Fruit fly (Drosophila melanogaster) whole organism, embryonic: ENCODE results near the gene Pnn.

Experiments
- Bgb ChIP-seq: fragments of 200-800 bp; sonication (Bioruptor generic); IDR thresholded peaks from 2 replicates; pipeline ENCODE4 v1.3.6; 2022; ENCODE audit warnings: missing biosample characterization, missing genetic modification characterization; ENCODE audit not compliant: partially characterized antibody
- CG11085 ChIP-seq: fragments of 200-800 bp; sonication (Bioruptor generic); IDR thresholded peaks from 2 replicates; pipeline ENCODE4 v1.3.6; 2022; ENCODE audit warnings: missing biosample characterization, missing genetic modification characterization
- CG12219 ChIP-seq: fragments of 200-800 bp; sonication (Bioruptor generic); optimal IDR thresholded peaks from 3 replicates; lab custom pipeline; 2018; ENCODE audit warnings: missing biosample characterization, mild to moderate bottlenecking, missing genetic modification characterization
- CG12391 ChIP-seq: fragments of 200-800 bp; sonication (Bioruptor generic); optimal IDR thresholded peaks from 3 replicates; lab custom pipeline; 2018; ENCODE audit warnings: missing biosample characterization, mild to moderate bottlenecking, missing genetic modification characterization, moderate library complexity
- CG13424 ChIP-seq: fragments of 200-800 bp; sonication (Bioruptor generic); optimal IDR thresholded peaks from 2 replicates; lab custom pipeline; 2019; ENCODE audit warnings: missing biosample characterization, mild to moderate bottlenecking, missing genetic modification characterization, moderate library complexity
- CG14441 ChIP-seq: fragments of 200-800 bp; sonication (Bioruptor generic); IDR thresholded peaks from 2 replicates; pipeline ENCODE4 v1.3.6; 2022; ENCODE audit warnings: missing biosample characterization, missing genetic modification characterization
- CG14667 ChIP-seq: fragments of 200-800 bp; sonication (Bioruptor generic); IDR thresholded peaks from 2 replicates; pipeline ENCODE4 v1.3.6; 2022; ENCODE audit warnings: missing biosample characterization, missing genetic modification characterization
- CG14710 ChIP-seq: fragments of 200-800 bp; sonication (Bioruptor generic); optimal IDR thresholded peaks from 3 replicates; lab custom pipeline; 2019; ENCODE audit warnings: missing biosample characterization, mild to moderate bottlenecking, missing genetic modification characterization, moderate library complexity
- CG15696 ChIP-seq: fragments of 200-800 bp; sonication (Bioruptor generic); optimal IDR thresholded peaks from 2 replicates; lab custom pipeline; 2019; ENCODE audit warnings: missing biosample characterization, mild to moderate bottlenecking, missing genetic modification characterization, moderate library complexity
- CG17385 ChIP-seq: fragments of 200-800 bp; sonication (Bioruptor generic); optimal IDR thresholded peaks from 3 replicates; lab custom pipeline; 2018; ENCODE audit warnings: missing biosample characterization, mild to moderate bottlenecking, missing genetic modification characterization
- CG18262 ChIP-seq: fragments of 200-800 bp; optimal IDR thresholded peaks from 3 replicates; lab custom pipeline; 2019; ENCODE audit warnings: missing biosample characterization, mild to moderate bottlenecking, missing genetic modification characterization, moderate library complexity
- CG2875 ChIP-seq: fragments of 200-800 bp; sonication (Bioruptor generic); optimal IDR thresholded peaks from 2 replicates; lab custom pipeline; 2017; ENCODE audit warnings: missing biosample characterization, mild to moderate bottlenecking, missing genetic modification characterization, missing genetic modification reagents
- CG32772 ChIP-seq: fragments of 200-800 bp; sonication (Bioruptor generic); IDR thresholded peaks from 2 replicates; pipeline ENCODE4 v1.3.6; 2022; ENCODE audit warnings: missing biosample characterization, missing genetic modification characterization
- CG6854 ChIP-seq: fragments of 200-800 bp; sonication (Bioruptor generic); optimal IDR thresholded peaks from 3 replicates; lab custom pipeline; 2017; ENCODE audit warnings: missing biosample characterization, mild to moderate bottlenecking, missing genetic modification characterization
- CG7839 ChIP-seq: fragments of 200-800 bp; sonication (Bioruptor generic); optimal IDR thresholded peaks from 3 replicates; lab custom pipeline; 2018; ENCODE audit warnings: missing biosample characterization, mild to moderate bottlenecking, missing genetic modification characterization, moderate library complexity
- CoRest ChIP-seq: fragments of 200-800 bp; sonication (Bioruptor generic); optimal IDR thresholded peaks from 3 replicates; lab custom pipeline; 2018; ENCODE audit warnings: missing biosample characterization, mild to moderate bottlenecking, missing genetic modification characterization, moderate library complexity
- Dbx ChIP-seq: fragments of 200-800 bp; sonication (Bioruptor generic); IDR thresholded peaks from 3 replicates; pipeline ENCODE4 v1.3.6; 2022; ENCODE audit warnings: missing biosample characterization, missing genetic modification characterization
- E2f2 ChIP-seq: fragments of 200-800 bp; sonication (Bioruptor generic); IDR thresholded peaks from 2 replicates; pipeline ENCODE4 v1.3.6; 2022; ENCODE audit warnings: missing biosample characterization, missing genetic modification characterization
- Ets65A ChIP-seq: fragments of 200-800 bp; sonication (Bioruptor generic); peaks from one replicate; lab custom pipeline; 2016; ENCODE audit warnings: missing biosample characterization, missing genetic modification characterization
- Fer3 ChIP-seq: fragments of 200-800 bp; sonication (Bioruptor generic); optimal IDR thresholded peaks from 2 replicates; lab custom pipeline; 2018; ENCODE audit warnings: missing biosample characterization, mild to moderate bottlenecking, missing genetic modification characterization, moderate library complexity
- GATAe ChIP-seq: fragments of 200-800 bp; sonication (Bioruptor generic); conservative IDR thresholded peaks from 2 replicates; pipeline ENCODE4 v1.3.6; 2022; ENCODE audit warnings: missing biosample characterization, missing genetic modification characterization
- H15 ChIP-seq: fragments of 200-800 bp; sonication (Bioruptor generic); IDR thresholded peaks from 3 replicates; pipeline ENCODE4 v1.3.6; 2022; ENCODE audit warnings: missing biosample characterization, missing genetic modification characterization
- Hr51 ChIP-seq, 2 experiments: fragments of 200-800 bp; sonication (Bioruptor generic); optimal IDR thresholded peaks; 2 replicates in 1 of 2; 3 replicates in 1 of 2; lab custom pipeline; 2016 to 2018; ENCODE audit warnings: missing biosample characterization in 2 of 2, missing genetic modification characterization in 2 of 2, mild to moderate bottlenecking in 1 of 2, moderate library complexity in 1 of 2
- Hr78 ChIP-seq, 2 experiments: fragments of 200-800 bp in 1 of 2; fragments of >200 bp in 1 of 2; sonication (Bioruptor generic) in 1 of 2; optimal IDR thresholded peaks; 2 replicates each; lab custom pipeline; 2017 to 2019; ENCODE audit warnings: missing biosample characterization in 2 of 2, missing genetic modification characterization in 2 of 2, mild to moderate bottlenecking in 1 of 2, moderate library complexity in 1 of 2
- Kr ChIP-seq: fragments of 200-800 bp; sonication (Bioruptor generic); optimal IDR thresholded peaks from 2 replicates; lab custom pipeline; 2017; ENCODE audit warnings: missing biosample characterization, mild to moderate bottlenecking, missing genetic modification characterization
- NC2α ChIP-seq: fragments of 200-800 bp; sonication (Bioruptor generic); optimal IDR thresholded peaks from 2 replicates; lab custom pipeline; 2016; ENCODE audit warnings: missing biosample characterization, missing genetic modification characterization
- NfI ChIP-seq: fragments of 200-800 bp; sonication (Bioruptor generic); optimal IDR thresholded peaks from 3 replicates; lab custom pipeline; 2018; ENCODE audit warnings: missing biosample characterization, mild to moderate bottlenecking, missing genetic modification characterization, moderate library complexity
- Oli ChIP-seq: fragments of 200-800 bp; sonication (Bioruptor generic); optimal IDR thresholded peaks from 2 replicates; lab custom pipeline; 2018; ENCODE audit warnings: missing biosample characterization, mild to moderate bottlenecking, missing genetic modification characterization, moderate library complexity
- Rx ChIP-seq: fragments of 200-800 bp; sonication (Bioruptor generic); IDR thresholded peaks from 2 replicates; pipeline ENCODE4 v1.3.6; 2022; ENCODE audit warnings: missing biosample characterization, missing genetic modification characterization
- Stat92E ChIP-seq, 3 experiments: fragments of >200 bp in 2 of 3; fragments of 200-800 bp in 1 of 3; sonication (Bioruptor generic) in 1 of 3; optimal IDR thresholded peaks; 2 replicates each; lab custom pipeline; 2017 to 2019; ENCODE audit warnings: missing biosample characterization in 3 of 3, missing genetic modification characterization in 3 of 3, mild to moderate bottlenecking in 1 of 3, moderate library complexity in 1 of 3
- Usf ChIP-seq: fragments of 200-800 bp; sonication (Bioruptor generic); optimal IDR thresholded peaks from 2 replicates; lab custom pipeline; 2017; ENCODE audit warnings: missing genotype, missing biosample characterization, missing genetic modification characterization
- cas ChIP-seq: fragments of 200-800 bp; sonication (Bioruptor generic); IDR thresholded peaks from 2 replicates; pipeline ENCODE4 v1.3.6; 2022; ENCODE audit warnings: missing biosample characterization, missing genetic modification characterization
- cg ChIP-seq: fragments of 200-800 bp; sonication (Bioruptor generic); optimal IDR thresholded peaks from 3 replicates; lab custom pipeline; 2019; ENCODE audit warnings: missing biosample characterization, mild to moderate bottlenecking, missing genetic modification characterization, moderate library complexity
- chinmo ChIP-seq: fragments of 200-800 bp; sonication (Bioruptor generic); IDR thresholded peaks from 4 replicates; pipeline ENCODE4 v1.3.6; 2022; ENCODE audit warnings: missing biosample characterization, missing genetic modification characterization; ENCODE audit not compliant: partially characterized antibody
- dmrt99B ChIP-seq: fragments of 200-800 bp; sonication (Bioruptor generic); optimal IDR thresholded peaks from 2 replicates; lab custom pipeline; 2018; ENCODE audit warnings: missing biosample characterization, mild to moderate bottlenecking, missing genetic modification characterization, moderate library complexity
- eyg ChIP-seq: fragments of 200-800 bp; sonication (Bioruptor generic); optimal IDR thresholded peaks from 3 replicates; lab custom pipeline; 2016; ENCODE audit warnings: missing biosample characterization, missing genetic modification characterization
- ftz-f1 ChIP-seq: fragments of 200-800 bp; sonication (Bioruptor generic); optimal IDR thresholded peaks from 2 replicates; lab custom pipeline; 2016; ENCODE audit warnings: missing biosample characterization, missing genetic modification characterization
- gfzf ChIP-seq: fragments of 200-800 bp; sonication (Bioruptor generic); optimal IDR thresholded peaks from 2 replicates; lab custom pipeline; 2016; ENCODE audit warnings: missing biosample characterization, mild to moderate bottlenecking, missing genetic modification characterization, moderate library complexity
- grn ChIP-seq: fragments of 200-800 bp; sonication (Bioruptor generic); optimal IDR thresholded peaks from 3 replicates; lab custom pipeline; 2017; ENCODE audit warnings: missing biosample characterization, missing genetic modification characterization
- insv ChIP-seq, 2 experiments: fragments of 200-800 bp; sonication (Bioruptor generic); optimal IDR thresholded peaks; 3 replicates each; lab custom pipeline; 2016 to 2018; ENCODE audit warnings: missing biosample characterization in 2 of 2, missing genetic modification characterization in 2 of 2
- inv ChIP-seq: fragments of 200-800 bp; sonication (Bioruptor generic); IDR thresholded peaks from 2 replicates; pipeline ENCODE4 v1.3.6; 2022; ENCODE audit warnings: missing biosample characterization, missing genetic modification characterization; ENCODE audit not compliant: partially characterized antibody
- mam ChIP-seq: fragments of 200-800 bp; sonication (Bioruptor generic); optimal IDR thresholded peaks from 3 replicates; lab custom pipeline; 2016; ENCODE audit warnings: missing biosample characterization, missing genetic modification characterization
- nom ChIP-seq: fragments of 200-800 bp; sonication (Bioruptor generic); optimal IDR thresholded peaks from 2 replicates; lab custom pipeline; 2017; ENCODE audit warnings: missing biosample characterization, missing genetic modification characterization, mild to moderate bottlenecking, moderate library complexity, missing genetic modification reagents
- ro ChIP-seq: fragments of 200-800 bp; sonication (Bioruptor generic); IDR thresholded peaks from 2 replicates; pipeline ENCODE4 v1.3.6; 2022; ENCODE audit warnings: missing biosample characterization, missing genetic modification characterization
- run ChIP-seq: fragments of 200-800 bp; sonication (Bioruptor generic); optimal IDR thresholded peaks from 3 replicates; lab custom pipeline; 2018; ENCODE audit warnings: missing biosample characterization, mild to moderate bottlenecking, missing genetic modification characterization
- schlank ChIP-seq: fragments of 200-800 bp; sonication (Bioruptor generic); optimal IDR thresholded peaks from 2 replicates; lab custom pipeline; 2018; ENCODE audit warnings: missing biosample characterization, mild to moderate bottlenecking, missing genetic modification characterization
- stc ChIP-seq: fragments of 200-800 bp; sonication (Bioruptor generic); IDR thresholded peaks from 2 replicates; pipeline ENCODE4 v1.3.6; 2022; ENCODE audit warnings: missing biosample characterization, missing genetic modification characterization
- tup ChIP-seq: fragments of 200-800 bp; sonication (Bioruptor generic); optimal IDR thresholded peaks from 2 replicates; lab custom pipeline; 2016; ENCODE audit warnings: missing biosample characterization, mild to moderate bottlenecking, missing genetic modification characterization, moderate library complexity
- zen2 ChIP-seq: fragments of 200-800 bp; sonication (Bioruptor generic); IDR thresholded peaks from 3 replicates; pipeline ENCODE4 v1.3.6; 2022; ENCODE audit warnings: missing biosample characterization, missing genetic modification characterization; ENCODE audit not compliant: partially characterized antibody
- zf30C ChIP-seq: fragments of 200-800 bp; sonication (Bioruptor generic); optimal IDR thresholded peaks from 3 replicates; lab custom pipeline; 2018; ENCODE audit warnings: missing biosample characterization, mild to moderate bottlenecking, missing genetic modification characterization

Gene Pnn

DNA sequence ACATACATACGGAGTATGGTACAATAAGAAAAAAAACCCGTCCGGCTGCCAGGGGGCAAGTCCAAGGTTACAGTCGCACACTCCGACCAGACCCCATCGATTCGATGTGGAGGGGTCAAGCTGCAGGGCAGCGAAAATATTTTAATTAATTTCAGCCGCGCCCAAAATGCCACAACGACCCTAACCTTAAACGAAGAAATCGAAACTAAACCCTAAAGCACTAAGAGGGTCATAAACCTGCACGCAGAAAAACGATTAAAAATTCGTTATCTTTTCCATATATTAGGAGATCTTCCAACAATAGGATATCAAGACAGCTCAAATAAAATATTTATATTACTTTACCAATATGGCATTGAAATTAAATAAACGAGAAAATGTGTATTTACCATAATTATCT, 38.8 kb upstream of the Pnn start:
- TF ChIP-seq run (tag; lab: Kevin White, UChicago) (no peak), Oli (tag; lab: Kevin White, UChicago) (peak; percentile 8), tup (GFP tag; lab: Kevin White, UChicago) (no peak), CG11085 (GFP tag; lab: Robert Waterston, UW) (no peak), NC2α (GFP tag; lab: Kevin White, UChicago) (no peak), E2f2 (GFP tag; lab: Robert Waterston, UW) (no peak), Rx (no peak), Hr51 (GFP tag; optimal IDR thresholded peaks at IDR 0.05; lab: Kevin White, UChicago) (peak in 1 of 2 experiments; percentile 64), inv (GFP tag; lab: Robert Waterston, UW) (no peak), ro (GFP tag; lab: Robert Waterston, UW) (no peak), Hr78 (GFP tag; optimal IDR thresholded peaks at IDR 0.05; lab: Kevin White, UChicago) (peak in 1 of 2 experiments; percentile 72), insv (GFP tag; optimal IDR thresholded peaks at IDR 0.05; lab: Kevin White, UChicago) (no peak), CG7839 (peak; percentile 27), mam (no peak), Fer3 (tag; lab: Kevin White, UChicago) (peak; percentile 20), CG14441 (GFP tag; lab: Robert Waterston, UW) (no peak), grn (no peak), CG14667 (GFP tag; lab: Robert Waterston, UW) (no peak), Kr (GFP tag; lab: Kevin White, UChicago) (no peak), zf30C (GFP tag; lab: Kevin White, UChicago) (no peak), CG2875 (GFP tag; lab: Kevin White, UChicago) (no peak), NfI (GFP tag; lab: Kevin White, UChicago) (peak; percentile 34), CG15696 (tag; lab: Kevin White, UChicago) (no peak), CG32772 (GFP tag; lab: Robert Waterston, UW) (no peak), H15 (GFP tag; lab: Robert Waterston, UW) (no peak), cg (GFP tag; lab: Kevin White, UChicago) (no peak), schlank (no peak), Dbx (GFP tag; lab: Robert Waterston, UW) (no peak), Ets65A (GFP tag; lab: Kevin White, UChicago) (peak; percentile 11), dmrt99B (tag; lab: Kevin White, UChicago) (peak; percentile 22), stc (GFP tag; lab: Robert Waterston, UW) (no peak), chinmo (GFP tag; lab: Robert Waterston, UW) (no peak), CG14710 (no peak), CG12391 (peak; percentile 21), CG6854 (GFP tag; lab: Kevin White, UChicago) (no peak), Bgb (GFP tag; lab: Robert Waterston, UW) (no peak), gfzf (no peak), nom (GFP tag; lab: Kevin White, UChicago) (no peak), GATAe (no peak), Usf (GFP tag; lab: Kevin White, UChicago) (no peak), ftz-f1 (GFP tag; lab: Kevin White, UChicago) (no peak), eyg (GFP tag; lab: Kevin White, UChicago) (no peak), CG12219 (GFP tag; lab: Kevin White, UChicago) (no peak), CG18262 (tag; lab: Kevin White, UChicago) (no peak), CG17385 (GFP tag; lab: Kevin White, UChicago) (no peak), CG13424 (peak; percentile 50), zen2 (GFP tag; lab: Robert Waterston, UW) (no peak), Stat92E (GFP tag; optimal IDR thresholded peaks at IDR 0.05; lab: Kevin White, UChicago) (no peak), cas (GFP tag; lab: Robert Waterston, UW) (no peak), CoRest (tag; lab: Kevin White, UChicago) (peak; percentile 23)
